Worm (Caenorhabditis elegans) whole organism, L1 larva: ENCODE results near the gene Y113G7B.15.

Experiments
- Y116A8C.19 ChIP-seq: sonication (generic microtip); optimal IDR thresholded peaks from 2 replicates; lab custom pipeline; 2016; ENCODE audit warnings: missing compliant biosample characterization, missing genetic modification characterization, borderline replicate concordance
- aha-1 ChIP-seq: fragments of 150-350 bp; optimal IDR thresholded peaks from 2 replicates; lab custom pipeline; 2014; ENCODE audit warnings: missing biosample characterization, missing genetic modification characterization
- ceh-8 ChIP-seq: fragments of 200-800 bp; sonication (Bioruptor generic); optimal IDR thresholded peaks from 2 replicates; lab custom pipeline; 2018; ENCODE audit warnings: mild to moderate bottlenecking, missing genetic modification characterization, moderate library complexity, missing compliant biosample characterization
- ceh-82 ChIP-seq, 3 experiments: fragments of 150-350 bp in 1 of 3; sonication (generic microtip) in 2 of 3; optimal IDR thresholded peaks; 2 replicates each; lab custom pipeline; 2014 to 2017; ENCODE audit warnings: missing biosample characterization in 3 of 3, missing genetic modification characterization in 3 of 3
- ceh-90 ChIP-seq: sonication (generic microtip); optimal IDR thresholded peaks from 2 replicates; lab custom pipeline; 2016; ENCODE audit warnings: missing genetic modification characterization, missing compliant biosample characterization
- ces-1 ChIP-seq: fragments of 150-350 bp; optimal IDR thresholded peaks from 2 replicates; lab custom pipeline; 2014; ENCODE audit warnings: missing biosample characterization, missing genetic modification reagents, missing genetic modification characterization
- elt-2 ChIP-seq: sonication (generic microtip); optimal IDR thresholded peaks from 2 replicates; lab custom pipeline; 2016; ENCODE audit warnings: missing genetic modification characterization, mild to moderate bottlenecking, inconsistent platforms, missing compliant biosample characterization, missing genetic modification reagents
- fkh-10 ChIP-seq: sonication (generic microtip); optimal IDR thresholded peaks from 2 replicates; lab custom pipeline; 2017; ENCODE audit warnings: missing biosample characterization, missing genetic modification reagents, missing genetic modification characterization
- grh-1 ChIP-seq: fragments of 200-800 bp; sonication (Bioruptor generic); IDR thresholded peaks from 2 replicates; pipeline ENCODE4 v1.3.6; 2022; ENCODE audit warnings: missing genetic modification reagents, missing genetic modification characterization, missing compliant biosample characterization
- hlh-4 ChIP-seq: sonication (generic microtip); optimal IDR thresholded peaks from 2 replicates; lab custom pipeline; 2016; ENCODE audit warnings: mild to moderate bottlenecking, missing genetic modification characterization, missing compliant biosample characterization
- irx-1 ChIP-seq: sonication (generic microtip); optimal IDR thresholded peaks from 2 replicates; lab custom pipeline; 2016; ENCODE audit warnings: missing genetic modification characterization, missing compliant biosample characterization
- isw-1 ChIP-seq: fragments of 200-800 bp; sonication (Bioruptor generic); IDR thresholded peaks from 2 replicates; pipeline ENCODE4 v1.3.6; 2022; ENCODE audit warnings: missing genetic modification characterization, missing compliant biosample characterization
- jun-1 ChIP-seq: fragments of 150-350 bp; optimal IDR thresholded peaks from 2 replicates; lab custom pipeline; 2014; ENCODE audit warnings: missing biosample characterization, missing genetic modification reagents, missing genetic modification characterization
- lin-13 ChIP-seq: fragments of 150-350 bp; optimal IDR thresholded peaks from 2 replicates; lab custom pipeline; 2014; ENCODE audit warnings: missing biosample characterization, missing genetic modification reagents, missing genetic modification characterization
- lin-14 ChIP-seq: fragments of 200-800 bp; sonication (Bioruptor generic); optimal IDR thresholded peaks from 2 replicates; lab custom pipeline; 2018; ENCODE audit warnings: mild to moderate bottlenecking, missing genetic modification characterization, moderate library complexity, missing compliant biosample characterization
- lin-39 ChIP-seq: fragments of 150-350 bp; optimal IDR thresholded peaks from 2 replicates; lab custom pipeline; 2014; ENCODE audit warnings: missing biosample characterization, missing genetic modification reagents, missing genetic modification characterization
- mab-9 ChIP-seq: fragments of 200-800 bp; sonication (Bioruptor generic); IDR thresholded peaks from 2 replicates; pipeline ENCODE4 v1.3.6; 2022; ENCODE audit warnings: missing genetic modification reagents, missing genetic modification characterization, missing compliant biosample characterization
- mdl-1 ChIP-seq, 2 experiments: fragments of 150-350 bp; optimal IDR thresholded peaks; 2 replicates each; lab custom pipeline; 2014 to 2017; ENCODE audit warnings: missing biosample characterization in 2 of 2, missing genetic modification characterization in 2 of 2, inconsistent platforms in 1 of 2
- mep-1 ChIP-seq: fragments of 150-350 bp; optimal IDR thresholded peaks from 2 replicates; lab custom pipeline; 2014; ENCODE audit warnings: missing biosample characterization, missing genetic modification characterization
- nhr-12 ChIP-seq: sonication (generic microtip); optimal IDR thresholded peaks from 2 replicates; lab custom pipeline; 2017; ENCODE audit warnings: missing biosample characterization, missing genetic modification characterization
- nhr-20 ChIP-seq: sonication (generic microtip); optimal IDR thresholded peaks from 2 replicates; lab custom pipeline; 2016; ENCODE audit warnings: mild to moderate bottlenecking, missing genetic modification characterization, missing compliant biosample characterization
- nhr-237 ChIP-seq: fragments of 150-350 bp; optimal IDR thresholded peaks from 2 replicates; lab custom pipeline; 2014; ENCODE audit warnings: missing biosample characterization, missing genetic modification characterization
- nhr-28 ChIP-seq: fragments of 150-350 bp; optimal IDR thresholded peaks from 2 replicates; lab custom pipeline; 2014; ENCODE audit warnings: missing biosample characterization, missing genetic modification characterization
- nhr-47 ChIP-seq: sonication (generic microtip); optimal IDR thresholded peaks from 2 replicates; lab custom pipeline; 2016; ENCODE audit warnings: mild to moderate bottlenecking, missing genetic modification characterization, moderate library complexity, missing compliant biosample characterization
- nhr-77 ChIP-seq: fragments of 150-350 bp; optimal IDR thresholded peaks from 2 replicates; lab custom pipeline; 2014; ENCODE audit warnings: missing biosample characterization, missing genetic modification characterization
- nhr-85 ChIP-seq: sonication (generic microtip); peaks from one replicate; lab custom pipeline; 2016; ENCODE audit warnings: missing genetic modification characterization, inconsistent platforms, missing compliant biosample characterization
- snpc-4 ChIP-seq: fragments of 150-350 bp; optimal IDR thresholded peaks from 2 replicates; lab custom pipeline; 2014; ENCODE audit warnings: missing biosample characterization, missing genetic modification characterization
- sox-4 ChIP-seq: sonication (generic microtip); optimal IDR thresholded peaks from 2 replicates; lab custom pipeline; 2016; ENCODE audit warnings: missing genetic modification characterization, missing compliant biosample characterization
- swsn-7 ChIP-seq: sonication (generic microtip); optimal IDR thresholded peaks from 2 replicates; lab custom pipeline; 2016; ENCODE audit warnings: missing genetic modification characterization, missing compliant biosample characterization
- tlp-1 ChIP-seq: fragments of 150-350 bp; optimal IDR thresholded peaks from 2 replicates; lab custom pipeline; 2014; ENCODE audit warnings: missing biosample characterization, missing genetic modification characterization
- unc-62 ChIP-seq: fragments of 150-350 bp; optimal IDR thresholded peaks from 2 replicates; lab custom pipeline; 2014; ENCODE audit warnings: missing biosample characterization, missing genetic modification reagents, missing genetic modification characterization
- unc-86 ChIP-seq: sonication (generic microtip); optimal IDR thresholded peaks from 2 replicates; lab custom pipeline; 2016; ENCODE audit warnings: missing genetic modification characterization, missing compliant biosample characterization
- vab-15 ChIP-seq: sonication (generic microtip); optimal IDR thresholded peaks from 2 replicates; lab custom pipeline; 2017; ENCODE audit warnings: missing genotype, mild to moderate bottlenecking, missing genetic modification characterization, missing compliant biosample characterization
- xbp-1 ChIP-seq: sonication (generic microtip); optimal IDR thresholded peaks from 2 replicates; lab custom pipeline; 2016; ENCODE audit warnings: missing genetic modification characterization, missing compliant biosample characterization
- zag-1 ChIP-seq: fragments of 150-350 bp; optimal IDR thresholded peaks from 2 replicates; lab custom pipeline; 2014; ENCODE audit warnings: missing biosample characterization, missing genetic modification characterization
- ztf-11 ChIP-seq, 2 experiments: sonication (generic microtip); optimal IDR thresholded peaks; 2 replicates each; lab custom pipeline; 2016 to 2017; ENCODE audit warnings: missing genetic modification characterization in 2 of 2, missing biosample characterization in 1 of 2, missing compliant biosample characterization in 1 of 2

The Y113G7B.15 gene

ce11 chrV:20215197-20215596 is 18.4 kb downstream of the Y113G7B.15 start, which contains the start of gene Y113G7B.11:
Gene Y113G7B.11 (minus strand): TSS chrV:20215297.
- no peak for TF ChIP-seq snpc-4 (tag; lab: Kevin White, UChicago)
- TF ChIP-seq nhr-12 (tag; lab: Kevin White, UChicago): no peak
- no peak for TF ChIP-seq ces-1 (GFP tag; lab: Kevin White, UChicago)
- no peak for TF ChIP-seq vab-15
- TF ChIP-seq ztf-11 (tag; optimal IDR thresholded peaks at IDR 0.05; lab: Kevin White, UChicago): no peak
- no peak for TF ChIP-seq hlh-4
- no peak for TF ChIP-seq tlp-1
- no peak for TF ChIP-seq mdl-1 (tag; optimal IDR thresholded peaks at IDR 0.05; lab: Kevin White, UChicago)
- no peak for TF ChIP-seq jun-1
- TF ChIP-seq isw-1: no peak
- no peak for TF ChIP-seq lin-14
- TF ChIP-seq Y116A8C.19 (tag; lab: Kevin White, UChicago): no peak

- TF ChIP-seq nhr-85 (peak; percentile 17), aha-1 (tag; lab: Kevin White, UChicago) (no peak)
Observed at ce11 chrV:20213097-20213496, 20.5 kb downstream of the Y113G7B.15 start.

- TF ChIP-seq nhr-12 (tag; lab: Kevin White, UChicago): no peak
- TF ChIP-seq, all 84 proteins: peak for 0
Observed at ce11 chrV:20212584-20212983, 21.1 kb downstream of the Y113G7B.15 start, which contains the start of gene Y113G7B.12. Gene Y113G7B.12 (minus strand): TSS chrV:20212684.

ce11 chrV:20206086-20206485 is 27.6 kb downstream of the Y113G7B.15 start, which contains the start of the genes fbxb-59 and srbc-34:
Gene fbxb-59 (minus strand): TSS chrV:20206186.
Gene srbc-34 (plus strand): TSS chrV:20206318.
- TF ChIP-seq nhr-237: no peak
- no peak for TF ChIP-seq unc-62 (GFP tag; lab: Kevin White, UChicago)
- no peak for TF ChIP-seq grh-1 (GFP tag; lab: Robert Waterston, UW)
- TF ChIP-seq nhr-20 (tag; lab: Kevin White, UChicago): no peak
- TF ChIP-seq xbp-1: no peak

- TF ChIP-seq xbp-1 (no peak), sox-4 (no peak)
- TF ChIP-seq, all 84 proteins: peak for 0
Observed at ce11 chrV:20203085-20203484, 30.6 kb downstream of the Y113G7B.15 start, which contains the start of gene fbxa-113. Gene fbxa-113 (plus strand): TSS chrV:20203385.

ce11 chrV:20201316-20201715 is 32.3 kb downstream of the Y113G7B.15 start, which contains the start of gene fbxa-114:
Gene fbxa-114 (plus strand): TSS chrV:20201616.
- TF ChIP-seq mep-1 (tag; lab: Kevin White, UChicago) (no peak), nhr-28 (tag; lab: Kevin White, UChicago) (no peak), nhr-85 (peak; percentile 7)

- no peak for TF ChIP-seq mdl-1 (tag; optimal IDR thresholded peaks at IDR 0.05; lab: Kevin White, UChicago)
- no peak for TF ChIP-seq zag-1
- no peak for TF ChIP-seq nhr-77 (tag; lab: Kevin White, UChicago)
- no peak for TF ChIP-seq irx-1 (tag; lab: Kevin White, UChicago)
- TF ChIP-seq nhr-47: no peak
- TF ChIP-seq lin-39: no peak
- TF ChIP-seq unc-86 (tag; lab: Kevin White, UChicago): no peak
- no peak for TF ChIP-seq swsn-7 (tag; lab: Kevin White, UChicago)
- no peak for TF ChIP-seq mab-9 (GFP tag; lab: Robert Waterston, UW)
- no peak for TF ChIP-seq ceh-82 (tag; optimal IDR thresholded peaks at IDR 0.05; lab: Kevin White, UChicago)
- TF ChIP-seq ceh-8 (GFP tag; lab: Kevin White, UChicago): no peak
- TF ChIP-seq fkh-10: no peak
- no peak for TF ChIP-seq ceh-90
- no peak for TF ChIP-seq lin-13 (GFP tag; lab: Kevin White, UChicago)
- TF ChIP-seq elt-2: no peak
- TF ChIP-seq ces-1 (GFP tag; lab: Kevin White, UChicago): no peak
Observed at ce11 chrV:20199658-20200057, 34.0 kb downstream of the Y113G7B.15 start.
